Worm (Caenorhabditis elegans): ENCODE results near the gene Y49A3A.4.

ce11 chrV:14333116-14333515, 25.6 kb downstream of the Y49A3A.4 start, which contains the start of gene srm-4:
- TF ChIP-seq tlp-1 (tag; optimal IDR thresholded peaks at IDR 0.05) (no peak), nhr-76 (tag; optimal IDR thresholded peaks at IDR 0.05) (no peak), mdl-1 (tag; optimal IDR thresholded peaks at IDR 0.05) (no peak), alr-1 (tag; optimal IDR thresholded peaks at IDR 0.05; ENCODE audit: borderline replicate concordance) (no peak), lin-39 (tag; optimal IDR thresholded peaks at IDR 0.05) (no peak), aly-2 (tag; optimal IDR thresholded peaks at IDR 0.05) (no peak), snpc-4 (tag; optimal IDR thresholded peaks at IDR 0.05) (no peak), lsy-2 (tag; optimal IDR thresholded peaks at IDR 0.05) (no peak), nhr-28 (tag; optimal IDR thresholded peaks at IDR 0.05) (no peak), unc-62 (GFP tag; optimal IDR thresholded peaks at IDR 0.05) (no peak)

Measured in whole organism, L1 larva.